Worm (Caenorhabditis elegans) whole organism, young adult: Measurements from ENCODE around the gene C08F1.10.

ENCODE experiments used
- F22D6.2 ChIP-seq: sonication (generic microtip); optimal IDR thresholded peaks from 2 replicates; lab custom pipeline; 2016; ENCODE audit warnings: mild to moderate bottlenecking, missing genetic modification characterization, missing compliant biosample characterization
- madf-3 ChIP-seq: fragments of 200-800 bp; sonication (Bioruptor generic); IDR thresholded peaks from 2 replicates; pipeline ENCODE4 v1.3.6; 2022; ENCODE audit warnings: missing genetic modification reagents, missing genetic modification characterization, missing compliant biosample characterization

DNA sequence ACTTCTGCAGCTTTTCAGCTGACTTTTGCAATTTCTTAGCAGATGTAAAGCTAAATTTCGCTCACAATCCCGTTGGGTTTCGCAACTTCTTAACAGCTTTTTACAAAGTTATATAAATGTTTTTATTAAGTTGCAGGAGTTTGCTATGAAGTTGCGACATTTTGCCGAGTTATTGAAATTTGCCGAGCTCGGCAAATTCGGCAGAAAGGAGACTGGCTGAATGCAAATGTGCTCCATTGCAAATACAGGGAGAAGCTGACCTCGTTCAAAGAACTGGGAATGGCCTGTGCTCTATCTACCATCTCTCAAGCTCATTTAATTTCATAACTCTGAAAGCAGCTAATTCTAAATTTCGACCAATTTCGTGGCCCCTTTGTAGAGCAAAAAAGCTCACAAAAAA lies 1.3 kb downstream of the C08F1.10 start, which contains the start of gene C08F1.11:
- TF ChIP-seq madf-3 (no peak), F22D6.2 (no peak)
